Fruit fly (Drosophila melanogaster): ENCODE results near the gene CheA7a.

DNA sequence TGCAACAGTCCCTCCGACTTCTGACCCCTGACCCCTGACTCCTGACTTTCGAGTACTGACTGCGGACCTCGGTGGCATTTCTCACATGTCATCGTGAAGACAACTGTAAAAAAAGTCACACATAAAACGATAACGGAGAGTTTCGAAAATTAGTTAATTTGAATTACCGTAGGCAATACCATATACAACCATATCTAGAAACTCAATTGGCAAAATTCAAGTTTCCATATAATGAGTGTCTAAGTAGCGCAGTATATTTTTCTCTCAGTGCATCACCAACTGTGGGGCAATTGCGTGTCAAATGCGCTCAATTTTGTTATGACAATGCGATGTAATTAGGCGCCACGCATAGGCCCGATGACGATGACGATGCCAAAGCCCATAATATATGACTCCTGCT lies 37.1 kb downstream of the CheA7a start:
- no peak for TF ChIP-seq fru (GFP tag; optimal IDR thresholded peaks at IDR 0.05)
- no peak for TF ChIP-seq psq (GFP tag; optimal IDR thresholded peaks at IDR 0.05)
- TF ChIP-seq usp (GFP tag; optimal IDR thresholded peaks at IDR 0.05): no peak
- no peak for TF ChIP-seq Hr83 (GFP tag; optimal IDR thresholded peaks at IDR 0.05; ENCODE audit: poor library complexity, severe bottlenecking)
- TF ChIP-seq Abd-B (GFP tag; optimal IDR thresholded peaks at IDR 0.05): no peak
- no peak for TF ChIP-seq CrebA (GFP tag; optimal IDR thresholded peaks at IDR 0.05; ENCODE audit: borderline replicate concordance)
- no peak for TF ChIP-seq Myc (optimal IDR thresholded peaks at IDR 0.05)
- TF ChIP-seq woc (GFP tag; optimal IDR thresholded peaks at IDR 0.05): no peak
- TF ChIP-seq lola (GFP tag; optimal IDR thresholded peaks at IDR 0.05): no peak
- no peak for TF ChIP-seq pan (optimal IDR thresholded peaks at IDR 0.05)
- TF ChIP-seq Hnf4 (GFP tag; optimal IDR thresholded peaks at IDR 0.05): no peak

Data from whole organism, wandering third instar larva.